Worm (Caenorhabditis elegans): ENCODE measurements around the gene ilys-6.

Gene ilys-6

ce11 chrIV:4055297-4055696 is 8.2 kb downstream of the ilys-6 start:
- TF ChIP-seq elt-3 (tag; optimal IDR thresholded peaks at IDR 0.05) (no peak), unc-39 (tag; optimal IDR thresholded peaks at IDR 0.05) (no peak), C34F6.9 (tag; optimal IDR thresholded peaks at IDR 0.05) (no peak), ama-1 (optimal IDR thresholded peaks at IDR 0.05) (no peak), lsy-2 (tag; optimal IDR thresholded peaks at IDR 0.05) (no peak), ZK546.5 (tag; optimal IDR thresholded peaks at IDR 0.05) (no peak), nhr-237 (tag; optimal IDR thresholded peaks at IDR 0.05) (no peak), nhr-10 (tag; optimal IDR thresholded peaks at IDR 0.05) (no peak), fos-1 (tag; optimal IDR thresholded peaks at IDR 0.05) (no peak), skn-1 (tag; optimal IDR thresholded peaks at IDR 0.05) (no peak), sma-3 (GFP tag; optimal IDR thresholded peaks at IDR 0.05) (no peak), nhr-12 (tag; optimal IDR thresholded peaks at IDR 0.05) (no peak), sma-9 (GFP tag; optimal IDR thresholded peaks at IDR 0.05) (no peak), sma-9 (tag; optimal IDR thresholded peaks at IDR 0.05) (no peak), ztf-11 (tag; optimal IDR thresholded peaks at IDR 0.05) (no peak), gmeb-1 (tag; optimal IDR thresholded peaks at IDR 0.05) (no peak), snpc-4 (tag; optimal IDR thresholded peaks at IDR 0.05) (no peak), ceh-82 (tag; optimal IDR thresholded peaks at IDR 0.05) (no peak), ztf-4 (tag; optimal IDR thresholded peaks at IDR 0.05) (no peak), lin-39 (tag; optimal IDR thresholded peaks at IDR 0.05) (no peak)

- no peak for TF ChIP-seq lin-11 (tag; optimal IDR thresholded peaks at IDR 0.05)
- peak; percentile 15 for TF ChIP-seq fos-1 (tag; optimal IDR thresholded peaks at IDR 0.05)
- no peak for TF ChIP-seq elt-3 (tag; optimal IDR thresholded peaks at IDR 0.05)
- TF ChIP-seq zag-1 (tag; optimal IDR thresholded peaks at IDR 0.05): no peak
Measured at ce11 chrIV:4053405-4053804, 10.1 kb downstream of the ilys-6 start.

ce11 chrIV:4052274-4052673 is 11.2 kb downstream of the ilys-6 start:
- TF ChIP-seq mab-5 (tag; optimal IDR thresholded peaks at IDR 0.05) (no peak), lin-13 (GFP tag; optimal IDR thresholded peaks at IDR 0.05) (no peak), peb-1 (tag; optimal IDR thresholded peaks at IDR 0.05) (no peak), ztf-11 (tag; optimal IDR thresholded peaks at IDR 0.05) (no peak), elt-1 (tag; optimal IDR thresholded peaks at IDR 0.05) (no peak), nhr-23 (tag; optimal IDR thresholded peaks at IDR 0.05) (no peak), mbf-1 (tag; optimal IDR thresholded peaks at IDR 0.05) (no peak), elt-3 (tag; optimal IDR thresholded peaks at IDR 0.05) (no peak), nhr-25 (tag; optimal IDR thresholded peaks at IDR 0.05) (no peak), unc-55 (GFP tag; optimal IDR thresholded peaks at IDR 0.05) (no peak), lin-39 (tag; optimal IDR thresholded peaks at IDR 0.05) (no peak)

- TF ChIP-seq gmeb-1 (tag; optimal IDR thresholded peaks at IDR 0.05): no peak
Measured at ce11 chrIV:4051539-4051938, 11.9 kb downstream of the ilys-6 start, which contains the start of gene wrt-5. TSS of gene wrt-5 (minus strand) at chrIV:4051639.

ce11 chrIV:4049398-4049998 is 14.0 kb downstream of the ilys-6 start, which contains the start of gene pcn-1:
TSS of gene pcn-1 (minus strand) at chrIV:4049448.
- TF ChIP-seq egl-27 (tag; optimal IDR thresholded peaks at IDR 0.05): peak; percentile 90
- peak; percentile 73 for TF ChIP-seq nhr-77 (tag; optimal IDR thresholded peaks at IDR 0.05)
- TF ChIP-seq nhr-25 (tag; optimal IDR thresholded peaks at IDR 0.05): peak; percentile 97
- peak; percentile 68 for TF ChIP-seq R02D3.7 (tag; optimal IDR thresholded peaks at IDR 0.05)
- peak; percentile 61 for TF ChIP-seq nhr-10 (tag; optimal IDR thresholded peaks at IDR 0.05)
- TF ChIP-seq dmd-4 (tag; optimal IDR thresholded peaks at IDR 0.05): peak; percentile 75
- TF ChIP-seq ceh-16 (tag; optimal IDR thresholded peaks at IDR 0.05): peak; percentile 71
- TF ChIP-seq crh-2 (tag; optimal IDR thresholded peaks at IDR 0.05): peak; percentile 97
- peak; percentile 96 for TF ChIP-seq sma-3 (GFP tag; optimal IDR thresholded peaks at IDR 0.05)
- TF ChIP-seq C34F6.9 (tag; optimal IDR thresholded peaks at IDR 0.05): peak; percentile 98
- no peak for TF ChIP-seq elt-1 (tag; optimal IDR thresholded peaks at IDR 0.05)
- TF ChIP-seq Y55F3AM.14 (GFP tag; optimal IDR thresholded peaks at IDR 0.05): peak; percentile 83
- TF ChIP-seq alr-1 (tag; optimal IDR thresholded peaks at IDR 0.05): no peak
- peak; percentile 51 for TF ChIP-seq blmp-1 (tag; optimal IDR thresholded peaks at IDR 0.05; ENCODE audit: insufficient read depth)
- TF ChIP-seq nhr-11 (tag; optimal IDR thresholded peaks at IDR 0.05): no peak
- TF ChIP-seq ama-1 (optimal IDR thresholded peaks at IDR 0.05): peak; percentile 43
- no peak for TF ChIP-seq unc-62 (GFP tag; optimal IDR thresholded peaks at IDR 0.05)
- TF ChIP-seq unc-55 (GFP tag; optimal IDR thresholded peaks at IDR 0.05): peak; percentile 94
- 0 out of 2 replicates have a peak, but pooled peaks have one; percentile 43 for TF ChIP-seq ztf-1 (GFP tag; conservative IDR thresholded peaks at IDR 0.05)
- TF ChIP-seq lin-13 (GFP tag; optimal IDR thresholded peaks at IDR 0.05): peak; percentile 89
- TF ChIP-seq gmeb-1 (tag; optimal IDR thresholded peaks at IDR 0.05): peak; percentile 99
- peak in 1 of 2 experiments; percentile 14 for TF ChIP-seq mdl-1 (tag; optimal IDR thresholded peaks at IDR 0.05)
- TF ChIP-seq unc-39 (tag; optimal IDR thresholded peaks at IDR 0.05): no peak
- TF ChIP-seq nhr-6 (tag; optimal IDR thresholded peaks at IDR 0.05): peak; percentile 83
- peak; percentile 21 for TF ChIP-seq zag-1 (tag; optimal IDR thresholded peaks at IDR 0.05)
- TF ChIP-seq nhr-129 (tag; optimal IDR thresholded peaks at IDR 0.05): peak; percentile 77
- TF ChIP-seq aly-2 (tag; optimal IDR thresholded peaks at IDR 0.05): no peak
- TF ChIP-seq lin-11 (tag; optimal IDR thresholded peaks at IDR 0.05): peak; percentile 78
